Worm (Caenorhabditis elegans) whole organism, early embryonic: Measurements from ENCODE around the gene F42G4.6.

Experiments
- aly-1 ChIP-seq: sonication (generic microtip); optimal IDR thresholded peaks from 2 replicates; lab custom pipeline; 2016; ENCODE audit warnings: missing genetic modification characterization, missing compliant biosample characterization
- ama-1 ChIP-seq: fragments of 150-350 bp; optimal IDR thresholded peaks from 2 replicates; lab custom pipeline; 2014
- ceh-13 ChIP-seq: fragments of 200-800 bp; sonication (Bioruptor generic); optimal IDR thresholded peaks from 2 replicates; lab custom pipeline; 2018; ENCODE audit warnings: mild to moderate bottlenecking, missing genetic modification characterization, missing compliant biosample characterization
- ceh-36 ChIP-seq: sonication (generic microtip); optimal IDR thresholded peaks from 2 replicates; lab custom pipeline; 2016; ENCODE audit warnings: missing genetic modification characterization, inconsistent platforms, missing compliant biosample characterization
- ets-7 ChIP-seq: sonication (generic microtip); optimal IDR thresholded peaks from 2 replicates; lab custom pipeline; 2016; ENCODE audit warnings: missing genotype, missing genetic modification characterization, missing compliant biosample characterization
- flt-1 ChIP-seq: fragments of 200-800 bp; sonication (Bioruptor generic); IDR thresholded peaks from 2 replicates; pipeline ENCODE4 v1.3.6; 2022; ENCODE audit warnings: missing genetic modification characterization, missing compliant biosample characterization
- hmbx-1 ChIP-seq: sonication (generic microtip); optimal IDR thresholded peaks from 2 replicates; lab custom pipeline; 2016; ENCODE audit warnings: mild to moderate bottlenecking, missing genetic modification characterization, missing compliant biosample characterization
- hmg-4 ChIP-seq: fragments of 200-800 bp; sonication (Bioruptor generic); optimal IDR thresholded peaks from 2 replicates; lab custom pipeline; 2018; ENCODE audit warnings: mild to moderate bottlenecking, missing genetic modification characterization, missing compliant biosample characterization
- hnd-1 ChIP-seq: sonication (generic microtip); optimal IDR thresholded peaks from 2 replicates; lab custom pipeline; 2016; ENCODE audit warnings: missing genetic modification characterization, missing compliant biosample characterization
- pes-1 ChIP-seq: fragments of 200-800 bp; sonication (Bioruptor generic); IDR thresholded peaks from 2 replicates; pipeline ENCODE4 v1.3.6; 2022; ENCODE audit warnings: missing genetic modification reagents, missing genetic modification characterization, missing compliant biosample characterization
- scrt-1 ChIP-seq: fragments of 200-800 bp; sonication (Bioruptor generic); IDR thresholded peaks from 2 replicates; pipeline ENCODE4 v1.3.6; 2022; ENCODE audit warnings: missing genetic modification characterization, missing compliant biosample characterization
- tra-4 ChIP-seq: sonication (generic microtip); optimal IDR thresholded peaks from 2 replicates; lab custom pipeline; 2017; ENCODE audit warnings: missing genetic modification characterization, missing compliant biosample characterization

DNA sequence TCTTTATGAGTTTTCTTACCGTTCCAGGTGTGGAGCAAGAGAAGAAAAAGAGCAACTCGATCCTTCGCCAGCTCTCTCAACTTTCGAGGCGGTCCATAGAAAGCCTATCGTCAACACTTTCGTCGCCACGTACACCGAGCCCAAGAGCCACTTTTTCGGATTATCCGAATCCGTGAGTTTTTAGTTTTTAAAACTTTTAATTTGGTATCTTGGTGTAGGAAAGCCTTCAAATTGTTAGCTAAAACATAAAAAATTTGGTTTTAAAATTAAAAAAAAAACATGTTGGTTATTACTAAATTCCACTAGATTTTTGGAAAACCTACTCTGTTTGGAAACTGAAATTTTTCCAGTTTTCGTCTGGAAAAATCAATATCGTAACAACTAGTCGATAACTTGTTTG lies 5.4 kb upstream of the F42G4.6 start:
- TF ChIP-seq hmg-4 (GFP tag; lab: Kevin White, UChicago) (no peak), tra-4 (tag; lab: Kevin White, UChicago) (no peak), flt-1 (GFP tag; lab: Robert Waterston, UW) (no peak), scrt-1 (GFP tag; lab: Robert Waterston, UW) (no peak), ama-1 (lab: Kevin White, UChicago) (no peak), ceh-13 (no peak), ceh-36 (tag; lab: Kevin White, UChicago) (no peak), ets-7 (no peak), aly-1 (tag; lab: Kevin White, UChicago) (no peak), pes-1 (GFP tag; lab: Robert Waterston, UW) (no peak), hmbx-1 (tag; lab: Kevin White, UChicago) (no peak), hnd-1 (no peak)
